Fruit fly (Drosophila melanogaster): ENCODE results near the gene Imp.

DNA sequence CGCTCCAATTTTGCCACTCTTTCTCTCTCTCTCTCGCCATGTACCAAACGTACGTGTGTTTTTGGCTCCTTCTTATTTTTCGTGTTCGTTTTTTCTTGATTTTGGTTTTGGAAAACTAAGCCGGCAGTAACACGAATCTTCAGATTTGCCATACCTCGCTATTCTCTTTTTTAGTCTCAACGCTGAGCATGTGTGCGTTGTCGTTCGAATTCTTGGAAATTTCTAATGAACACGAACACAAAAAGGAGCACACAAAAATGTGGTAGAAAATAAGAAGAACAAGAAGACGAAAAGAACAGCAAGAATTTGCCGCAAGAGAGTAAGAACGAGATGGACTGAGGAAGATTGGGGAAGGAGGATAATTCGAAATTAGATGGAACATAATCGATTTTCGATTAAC, 15.4 kb downstream of the Imp start:
- TF ChIP-seq ovo (GFP tag; optimal IDR thresholded peaks at IDR 0.05) (no peak), CG1620 (GFP tag; optimal IDR thresholded peaks at IDR 0.05) (no peak), CG7101 (tag; optimal IDR thresholded peaks at IDR 0.05) (no peak), CG7045 (GFP tag; optimal IDR thresholded peaks at IDR 0.05) (no peak), kay (GFP tag; ENCODE audit: borderline replicate concordance) (no peak), tj (GFP tag; optimal IDR thresholded peaks at IDR 0.05) (no peak), CG33017 (tag; optimal IDR thresholded peaks at IDR 0.05) (no peak), Clk (GFP tag; optimal IDR thresholded peaks at IDR 0.05) (no peak), Crg-1 (GFP tag; optimal IDR thresholded peaks at IDR 0.05) (no peak), Hr96 (GFP tag; optimal IDR thresholded peaks at IDR 0.05) (no peak)

Data from whole organism, adult.